Worm (Caenorhabditis elegans) whole organism, L1 larva: ENCODE measurements around the gene zipt-16.

Source experiments
- aha-1 ChIP-seq: fragments of 150-350 bp; optimal IDR thresholded peaks from 2 replicates; lab custom pipeline; 2014; ENCODE audit warnings: missing biosample characterization, missing genetic modification characterization
- ama-1 ChIP-seq: fragments of 150-350 bp; optimal IDR thresholded peaks from 2 replicates; lab custom pipeline; 2014
- ceh-8 ChIP-seq: fragments of 200-800 bp; sonication (Bioruptor generic); optimal IDR thresholded peaks from 2 replicates; lab custom pipeline; 2018; ENCODE audit warnings: mild to moderate bottlenecking, missing genetic modification characterization, moderate library complexity, missing compliant biosample characterization
- ceh-82 ChIP-seq, 3 experiments: fragments of 150-350 bp in 1 of 3; sonication (generic microtip) in 2 of 3; optimal IDR thresholded peaks; 2 replicates each; lab custom pipeline; 2014 to 2017; ENCODE audit warnings: missing biosample characterization in 3 of 3, missing genetic modification characterization in 3 of 3
- ceh-88 ChIP-seq: fragments of 200-800 bp; sonication (Bioruptor generic); IDR thresholded peaks from 2 replicates; pipeline ENCODE4 v1.3.6; 2022; ENCODE audit warnings: missing genetic modification characterization, missing compliant biosample characterization
- dsc-1 ChIP-seq: sonication (generic microtip); optimal IDR thresholded peaks from 2 replicates; lab custom pipeline; 2016; ENCODE audit warnings: mild to moderate bottlenecking, missing genetic modification characterization, missing compliant biosample characterization
- efl-1 ChIP-seq, 4 experiments: fragments of 150-350 bp; optimal IDR thresholded peaks in 3 of 4; peaks in 1 of 4; 1 replicate in 1 of 4; 2 replicates in 3 of 4; lab custom pipeline; 2014; ENCODE audit warnings: missing biosample characterization in 2 of 4, missing genetic modification characterization in 2 of 4, missing genetic modification reagents in 2 of 4
- egl-27 ChIP-seq, 2 experiments: fragments of 150-350 bp in 1 of 2; sonication (generic microtip); optimal IDR thresholded peaks; 3 replicates each; lab custom pipeline; 2017 to 2018; ENCODE audit warnings: missing biosample characterization in 2 of 2, missing genetic modification characterization in 2 of 2, missing genetic modification reagents in 2 of 2
- elt-3 ChIP-seq, 6 experiments: fragments of 150-350 bp in 1 of 6; sonication (generic microtip); optimal IDR thresholded peaks; 2 replicates each; lab custom pipeline; 2017 to 2018; ENCODE audit warnings: missing biosample characterization in 6 of 6, missing genetic modification characterization in 6 of 6, inconsistent platforms in 1 of 6
- grh-1 ChIP-seq: fragments of 200-800 bp; sonication (Bioruptor generic); IDR thresholded peaks from 2 replicates; pipeline ENCODE4 v1.3.6; 2022; ENCODE audit warnings: missing genetic modification reagents, missing genetic modification characterization, missing compliant biosample characterization
- hlh-4 ChIP-seq: sonication (generic microtip); optimal IDR thresholded peaks from 2 replicates; lab custom pipeline; 2016; ENCODE audit warnings: mild to moderate bottlenecking, missing genetic modification characterization, missing compliant biosample characterization
- hpl-2 ChIP-seq: fragments of 150-350 bp; optimal IDR thresholded peaks from 2 replicates; lab custom pipeline; 2014; ENCODE audit warnings: missing biosample characterization, missing genetic modification reagents, missing genetic modification characterization
- jun-1 ChIP-seq: fragments of 150-350 bp; optimal IDR thresholded peaks from 2 replicates; lab custom pipeline; 2014; ENCODE audit warnings: missing biosample characterization, missing genetic modification reagents, missing genetic modification characterization
- lin-14 ChIP-seq: fragments of 200-800 bp; sonication (Bioruptor generic); optimal IDR thresholded peaks from 2 replicates; lab custom pipeline; 2018; ENCODE audit warnings: mild to moderate bottlenecking, missing genetic modification characterization, moderate library complexity, missing compliant biosample characterization
- lin-15B ChIP-seq: fragments of 150-350 bp; sonication (generic microtip); optimal IDR thresholded peaks from 3 replicates; lab custom pipeline; 2014; ENCODE audit warnings: missing biosample characterization, missing genetic modification characterization
- mef-2 ChIP-seq: fragments of 150-350 bp; optimal IDR thresholded peaks from 2 replicates; lab custom pipeline; 2014; ENCODE audit warnings: missing biosample characterization, missing genetic modification characterization
- nhr-11 ChIP-seq: fragments of 150-350 bp; optimal IDR thresholded peaks from 2 replicates; lab custom pipeline; 2014; ENCODE audit warnings: missing biosample characterization, missing genetic modification characterization
- nhr-19 ChIP-seq: fragments of 200-800 bp; sonication (Bioruptor generic); conservative IDR thresholded peaks from 2 replicates; pipeline ENCODE4 v1.3.6; 2022; ENCODE audit warnings: missing genetic modification characterization, missing compliant biosample characterization
- nhr-84 ChIP-seq: sonication (generic microtip); optimal IDR thresholded peaks from 2 replicates; lab custom pipeline; 2017; ENCODE audit warnings: missing biosample characterization, missing genetic modification characterization
- nhr-90 ChIP-seq: sonication (generic microtip); optimal IDR thresholded peaks from 2 replicates; lab custom pipeline; 2016; ENCODE audit warnings: mild to moderate bottlenecking, missing genetic modification characterization, missing compliant biosample characterization; ENCODE audit not compliant: poor library complexity
- pag-3 ChIP-seq: sonication (generic microtip); optimal IDR thresholded peaks from 2 replicates; lab custom pipeline; 2017; ENCODE audit warnings: missing genetic modification characterization, mild to moderate bottlenecking, missing compliant biosample characterization, antibody characterized with exemption, borderline replicate concordance; ENCODE audit not compliant: insufficient read depth
- pqm-1 ChIP-seq: sonication (generic microtip); optimal IDR thresholded peaks from 3 replicates; lab custom pipeline; 2017; ENCODE audit warnings: missing biosample characterization, missing genetic modification characterization
- rnt-1 ChIP-seq: sonication (generic microtip); optimal IDR thresholded peaks from 2 replicates; lab custom pipeline; 2016; ENCODE audit warnings: mild to moderate bottlenecking, missing genetic modification characterization, moderate library complexity, missing compliant biosample characterization
- skn-1 ChIP-seq: fragments of 150-350 bp; optimal IDR thresholded peaks from 2 replicates; lab custom pipeline; 2014; ENCODE audit warnings: missing biosample characterization, missing genetic modification characterization
- snu-23 ChIP-seq: sonication (generic microtip); optimal IDR thresholded peaks from 2 replicates; lab custom pipeline; 2016; ENCODE audit warnings: missing genetic modification characterization, missing compliant biosample characterization
- sox-4 ChIP-seq: sonication (generic microtip); optimal IDR thresholded peaks from 2 replicates; lab custom pipeline; 2016; ENCODE audit warnings: missing genetic modification characterization, missing compliant biosample characterization
- tlp-1 ChIP-seq: fragments of 150-350 bp; optimal IDR thresholded peaks from 2 replicates; lab custom pipeline; 2014; ENCODE audit warnings: missing biosample characterization, missing genetic modification characterization
- unc-30 ChIP-seq: sonication (generic microtip); optimal IDR thresholded peaks from 2 replicates; lab custom pipeline; 2017; ENCODE audit warnings: missing biosample characterization, missing genetic modification characterization
- unc-86 ChIP-seq: sonication (generic microtip); optimal IDR thresholded peaks from 2 replicates; lab custom pipeline; 2016; ENCODE audit warnings: missing genetic modification characterization, missing compliant biosample characterization
- unc-98 ChIP-seq: fragments of 200-800 bp; sonication (Bioruptor generic); IDR thresholded peaks from 2 replicates; pipeline ENCODE4 v1.3.6; 2022; ENCODE audit warnings: missing genetic modification characterization, missing compliant biosample characterization
- xbp-1 ChIP-seq: sonication (generic microtip); optimal IDR thresholded peaks from 2 replicates; lab custom pipeline; 2016; ENCODE audit warnings: missing genetic modification characterization, missing compliant biosample characterization
- zag-1 ChIP-seq: fragments of 150-350 bp; optimal IDR thresholded peaks from 2 replicates; lab custom pipeline; 2014; ENCODE audit warnings: missing biosample characterization, missing genetic modification characterization
- ztf-11 ChIP-seq, 2 experiments: sonication (generic microtip); optimal IDR thresholded peaks; 2 replicates each; lab custom pipeline; 2016 to 2017; ENCODE audit warnings: missing genetic modification characterization in 2 of 2, missing biosample characterization in 1 of 2, missing compliant biosample characterization in 1 of 2
- ztf-4 ChIP-seq: fragments of 150-350 bp; optimal IDR thresholded peaks from 2 replicates; lab custom pipeline; 2014; ENCODE audit warnings: missing biosample characterization, missing genetic modification characterization

zipt-16 gene

DNA sequence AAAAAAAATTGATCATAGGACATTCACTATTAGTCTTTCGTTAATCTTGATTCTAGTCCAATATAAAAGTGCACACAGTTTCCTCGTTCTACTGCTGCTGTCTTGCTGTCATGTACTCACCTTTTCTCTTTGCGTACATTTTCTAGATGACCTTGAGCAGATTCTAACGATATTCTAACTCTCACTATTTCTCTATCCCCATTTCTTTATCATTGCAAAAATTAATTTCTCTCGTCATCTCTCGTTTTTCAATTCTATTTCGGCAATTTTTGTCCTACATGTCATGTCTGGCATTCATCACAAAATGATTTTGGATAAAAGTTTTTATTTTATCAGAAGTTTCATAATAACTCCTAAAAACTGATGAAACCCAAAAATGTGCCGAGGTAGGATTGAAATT, 46.0 kb downstream of the zipt-16 start, which contains the start of gene ttll-5 (continued):
- TF ChIP-seq unc-30 (tag; lab: Kevin White, UChicago) (no peak), hpl-2 (GFP tag; lab: Kevin White, UChicago) (no peak), pqm-1 (tag; lab: Kevin White, UChicago) (no peak), nhr-90 (tag; lab: Kevin White, UChicago) (no peak), egl-27 (tag; optimal IDR thresholded peaks at IDR 0.05; lab: Kevin White, UChicago) (no peak), unc-86 (tag; lab: Kevin White, UChicago) (no peak), ztf-4 (tag; lab: Kevin White, UChicago) (no peak), jun-1 (no peak), lin-15B (tag; lab: Kevin White, UChicago) (no peak), ama-1 (lab: Kevin White, UChicago) (no peak), elt-3 (tag; optimal IDR thresholded peaks at IDR 0.05; lab: Kevin White, UChicago) (peak in 3 of 6 experiments; percentile 6 to 62 (median 62)), ceh-8 (no peak), grh-1 (no peak), rnt-1 (tag; lab: Kevin White, UChicago) (no peak), ceh-82 (tag; optimal IDR thresholded peaks at IDR 0.05; lab: Kevin White, UChicago) (no peak), snu-23 (GFP tag; lab: Kevin White, UChicago) (peak; percentile 5), nhr-84 (no peak), sox-4 (tag; lab: Kevin White, UChicago) (no peak), unc-98 (GFP tag; lab: Robert Waterston, UW) (no peak)

DNA sequence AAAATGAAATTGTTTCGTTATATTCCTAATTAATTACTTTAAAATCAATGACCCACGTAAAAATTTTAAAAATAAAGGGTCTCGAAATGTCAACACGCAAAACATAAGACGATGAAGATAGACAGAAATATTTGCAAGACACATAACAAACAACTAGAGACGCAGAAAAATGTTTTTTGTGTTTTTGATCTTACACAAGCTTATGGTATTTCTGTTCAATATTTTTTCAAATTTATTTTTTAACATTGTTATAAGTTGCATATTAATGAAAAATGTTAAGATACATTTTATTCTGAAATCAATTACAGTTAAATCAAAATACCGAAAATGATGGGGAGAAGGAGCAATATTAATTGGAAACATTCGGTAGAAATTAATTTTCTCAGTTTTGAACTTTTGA, 50.6 kb downstream of the zipt-16 start, which contains the start of gene C55A6.3:
Gene C55A6.3 (minus strand): TSS at position 101 of the 400 bp plus-strand sequence.
- TF ChIP-seq xbp-1 (tag; lab: Kevin White, UChicago): no peak
- no peak for TF ChIP-seq elt-3 (tag; optimal IDR thresholded peaks at IDR 0.05; lab: Kevin White, UChicago)

DNA sequence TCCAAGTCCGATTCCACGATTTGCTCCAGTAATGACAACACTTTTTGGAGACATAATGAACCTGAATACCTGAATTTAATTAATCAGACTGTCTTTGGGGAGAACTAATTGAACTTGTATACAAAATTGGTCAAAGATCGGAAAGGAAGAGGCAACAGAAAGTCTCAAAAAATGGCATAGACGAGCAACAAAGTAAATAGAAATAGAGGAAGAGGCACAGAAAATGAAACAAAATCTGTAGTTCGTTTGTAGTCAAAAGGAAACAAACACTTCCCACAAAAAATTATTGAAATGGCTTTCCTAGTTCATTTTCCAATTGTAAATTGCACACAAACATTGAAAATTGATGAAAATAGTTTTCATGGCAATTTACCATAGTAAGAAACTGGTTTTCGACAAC, 51.9 kb downstream of the zipt-16 start, which contains the start of gene C55A6.6:
Gene C55A6.6 (minus strand): TSS at position 61 of the 400 bp plus-strand sequence.
- TF ChIP-seq pag-3 (tag; lab: Kevin White, UChicago): no peak
- no peak for TF ChIP-seq aha-1 (tag; lab: Kevin White, UChicago)

DNA sequence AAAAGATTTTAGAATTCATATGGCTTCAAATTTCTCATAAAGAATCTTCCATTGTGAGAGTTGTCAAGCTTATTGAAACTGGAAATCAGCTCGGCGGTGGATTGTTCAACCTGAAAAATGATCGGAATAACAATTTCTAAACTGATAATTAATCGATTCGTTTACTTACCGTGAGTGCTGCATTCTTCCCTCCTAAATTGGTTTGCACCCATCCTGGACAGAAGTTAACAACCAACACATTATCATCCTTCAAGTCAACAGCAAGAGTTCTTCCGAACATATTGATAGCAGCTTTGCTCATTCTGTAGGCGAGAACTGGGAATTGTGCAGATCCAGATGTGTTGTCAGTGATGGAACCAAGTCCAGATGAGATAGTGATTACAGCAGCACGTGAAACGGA, 52.3 kb downstream of the zipt-16 start:
- TF ChIP-seq mef-2 (tag; lab: Kevin White, UChicago) (no peak), ama-1 (lab: Kevin White, UChicago) (no peak), hlh-4 (tag; lab: Kevin White, UChicago) (no peak), zag-1 (no peak), dsc-1 (peak; percentile 21), unc-86 (tag; lab: Kevin White, UChicago) (no peak), unc-30 (tag; lab: Kevin White, UChicago) (no peak), nhr-11 (no peak), tlp-1 (tag; lab: Kevin White, UChicago) (no peak), nhr-19 (GFP tag; lab: Robert Waterston, UW) (no peak), efl-1 (optimal IDR thresholded peaks at IDR 0.05; lab: Kevin White, UChicago) (no peak), efl-1 (GFP tag; optimal IDR thresholded peaks at IDR 0.05 in 1 of 2; lab: Kevin White, UChicago) (peak in 1 of 2 experiments; percentile 31), unc-98 (GFP tag; lab: Robert Waterston, UW) (no peak), ceh-88 (GFP tag; lab: Robert Waterston, UW) (no peak)

DNA sequence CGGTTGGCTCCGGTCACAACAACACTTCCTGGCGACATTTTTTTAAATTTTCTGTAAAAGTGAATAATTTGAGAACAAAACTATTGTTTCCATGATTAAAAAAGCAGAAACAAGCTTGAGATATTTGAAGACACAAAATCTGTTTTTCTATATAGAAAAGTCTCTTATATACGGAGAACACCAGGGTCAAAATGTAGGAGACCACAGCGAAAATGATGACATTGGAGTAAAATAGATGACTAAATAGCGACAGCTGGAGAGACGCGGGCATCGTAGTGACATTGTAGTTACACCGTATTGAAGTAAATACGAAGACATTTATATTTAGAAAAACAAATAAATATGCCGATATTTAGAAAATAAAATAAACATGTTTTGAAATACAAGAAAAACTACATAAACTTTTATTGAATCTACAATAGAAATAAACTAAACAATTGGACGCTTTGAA, 53.4 kb downstream of the zipt-16 start, which contains the start of gene sdz-8:
Gene sdz-8 (minus strand): TSS at position 51 of the 451 bp plus-strand sequence.
- TF ChIP-seq lin-14 (GFP tag; lab: Kevin White, UChicago) (peak; percentile 26), unc-86 (tag; lab: Kevin White, UChicago) (no peak), mef-2 (tag; lab: Kevin White, UChicago) (no peak), hpl-2 (GFP tag; lab: Kevin White, UChicago) (no peak), skn-1 (peak; percentile 93), efl-1 (optimal IDR thresholded peaks at IDR 0.05; lab: Kevin White, UChicago) (no peak), efl-1 (GFP tag; optimal IDR thresholded peaks at IDR 0.05 in 1 of 2; lab: Kevin White, UChicago) (peak in 1 of 2 experiments; percentile 58), ztf-11 (tag; optimal IDR thresholded peaks at IDR 0.05; lab: Kevin White, UChicago) (no peak)
- TF ChIP-seq, all 84 proteins: peak for 3
